Worm (Caenorhabditis elegans): ENCODE measurements around the gene T09D3.3.

- no peak for TF ChIP-seq W03F9.2 (tag; optimal IDR thresholded peaks at IDR 0.05)
- no peak for TF ChIP-seq him-1 (tag; optimal IDR thresholded peaks at IDR 0.05)
Measured at ce11 chrV:5318349-5318748, 31.0 kb downstream of the T09D3.3 start.
